Worm (Caenorhabditis elegans) whole organism, late embryonic: ENCODE results near the gene nhr-267.

Source experiments
- C08G9.2 ChIP-seq: sonication (generic microtip); optimal IDR thresholded peaks from 2 replicates; lab custom pipeline; 2016; ENCODE audit warnings: mild to moderate bottlenecking, missing genetic modification characterization, moderate library complexity, missing compliant biosample characterization
- C38D4.7 ChIP-seq: fragments of 200-800 bp; sonication (Bioruptor generic); optimal IDR thresholded peaks from 2 replicates; lab custom pipeline; 2018; ENCODE audit warnings: mild to moderate bottlenecking, missing genetic modification characterization, moderate library complexity, missing compliant biosample characterization
- ahr-1 ChIP-seq: sonication (generic microtip); optimal IDR thresholded peaks from 2 replicates; lab custom pipeline; 2016; ENCODE audit warnings: missing genetic modification characterization, missing compliant biosample characterization
- ama-1 ChIP-seq: fragments of 150-350 bp; optimal IDR thresholded peaks from 2 replicates; lab custom pipeline; 2014
- ceh-22 ChIP-seq: sonication (generic microtip); optimal IDR thresholded peaks from 2 replicates; lab custom pipeline; 2017; ENCODE audit warnings: missing biosample characterization, missing genetic modification characterization
- ceh-45 ChIP-seq: fragments of 200-800 bp; sonication (Bioruptor generic); IDR thresholded peaks from 2 replicates; pipeline ENCODE4 v1.3.6; 2022; ENCODE audit warnings: missing genetic modification reagents, missing genetic modification characterization, missing compliant biosample characterization
- ceh-48 ChIP-seq: sonication (generic microtip); optimal IDR thresholded peaks from 2 replicates; lab custom pipeline; 2016; ENCODE audit warnings: missing genetic modification characterization, inconsistent platforms, missing compliant biosample characterization
- dve-1 ChIP-seq: sonication (generic microtip); optimal IDR thresholded peaks from 2 replicates; lab custom pipeline; 2017; ENCODE audit warnings: antibody characterized with exemption, mild to moderate bottlenecking, missing genetic modification characterization, missing compliant biosample characterization
- elt-2 ChIP-seq: sonication (generic microtip); optimal IDR thresholded peaks from 2 replicates; lab custom pipeline; 2016; ENCODE audit warnings: missing genetic modification reagents, missing genetic modification characterization, missing compliant biosample characterization
- elt-4 ChIP-seq: sonication (generic microtip); optimal IDR thresholded peaks from 2 replicates; lab custom pipeline; 2016; ENCODE audit warnings: missing genetic modification characterization, missing compliant biosample characterization
- fax-1 ChIP-seq: sonication (generic microtip); optimal IDR thresholded peaks from 2 replicates; lab custom pipeline; 2016; ENCODE audit warnings: missing genotype, missing genetic modification characterization, missing compliant biosample characterization
- fkh-10 ChIP-seq: fragments of 150-350 bp; optimal IDR thresholded peaks from 2 replicates; lab custom pipeline; 2014; ENCODE audit warnings: missing biosample characterization, missing genetic modification reagents, missing genetic modification characterization
- fkh-6 ChIP-seq: sonication (generic microtip); optimal IDR thresholded peaks from 2 replicates; lab custom pipeline; 2016; ENCODE audit warnings: missing genetic modification characterization, missing compliant biosample characterization
- lim-6 ChIP-seq: sonication (generic microtip); optimal IDR thresholded peaks from 2 replicates; lab custom pipeline; 2016; ENCODE audit warnings: missing genetic modification characterization, missing compliant biosample characterization
- lin-11 ChIP-seq: fragments of 200-800 bp; sonication (Bioruptor generic); optimal IDR thresholded peaks from 2 replicates; lab custom pipeline; 2018; ENCODE audit warnings: mild to moderate bottlenecking, missing genetic modification characterization, missing compliant biosample characterization
- madf-2 ChIP-seq: sonication (generic microtip); optimal IDR thresholded peaks from 2 replicates; lab custom pipeline; 2017; ENCODE audit warnings: missing genetic modification characterization, missing compliant biosample characterization
- mec-3 ChIP-seq: sonication (generic microtip); optimal IDR thresholded peaks from 2 replicates; lab custom pipeline; 2016; ENCODE audit warnings: borderline replicate concordance, missing genetic modification characterization, missing compliant biosample characterization
- nfya-1 ChIP-seq: sonication (generic microtip); optimal IDR thresholded peaks from 2 replicates; lab custom pipeline; 2017; ENCODE audit warnings: missing genetic modification characterization, mild to moderate bottlenecking, missing compliant biosample characterization, antibody characterized with exemption, moderate library complexity
- nhr-11 ChIP-seq: fragments of 150-350 bp; optimal IDR thresholded peaks from 2 replicates; lab custom pipeline; 2014; ENCODE audit warnings: missing biosample characterization, missing genetic modification characterization
- odd-2 ChIP-seq: sonication (generic microtip); optimal IDR thresholded peaks from 2 replicates; lab custom pipeline; 2017; ENCODE audit warnings: antibody characterized with exemption, mild to moderate bottlenecking, missing genetic modification characterization, missing compliant biosample characterization
- pat-9 ChIP-seq: fragments of 200-800 bp; sonication (Bioruptor generic); optimal IDR thresholded peaks from 2 replicates; lab custom pipeline; 2018; ENCODE audit warnings: mild to moderate bottlenecking, missing genetic modification characterization, moderate library complexity, missing compliant biosample characterization
- pha-4 ChIP-seq: fragments of 150-350 bp; optimal IDR thresholded peaks from 2 replicates; lab custom pipeline; 2018; ENCODE audit warnings: missing biosample characterization, missing genetic modification reagents, missing genetic modification characterization
- pros-1 ChIP-seq: fragments of 150-350 bp; optimal IDR thresholded peaks from 2 replicates; lab custom pipeline; 2014; ENCODE audit warnings: missing biosample characterization, missing genetic modification reagents, missing genetic modification characterization
- ref-2 ChIP-seq: sonication (generic microtip); optimal IDR thresholded peaks from 2 replicates; lab custom pipeline; 2016; ENCODE audit warnings: missing genetic modification characterization, missing compliant biosample characterization
- sox-2 ChIP-seq: fragments of 200-800 bp; sonication (Bioruptor generic); IDR thresholded peaks from 2 replicates; pipeline ENCODE4 v1.3.6; 2022; ENCODE audit warnings: missing genetic modification reagents, missing genetic modification characterization, missing compliant biosample characterization
- syd-9 ChIP-seq: sonication (generic microtip); optimal IDR thresholded peaks from 2 replicates; lab custom pipeline; 2016; ENCODE audit warnings: mild to moderate bottlenecking, missing genetic modification characterization, moderate library complexity, missing compliant biosample characterization
- tbx-2 ChIP-seq: sonication (generic microtip); optimal IDR thresholded peaks from 2 replicates; lab custom pipeline; 2016; ENCODE audit warnings: missing genetic modification characterization, missing compliant biosample characterization
- unc-3 ChIP-seq, 2 experiments: fragments of 200-800 bp in 1 of 2; sonication (Bioruptor generic) in 1 of 2; sonication (generic microtip) in 1 of 2; conservative IDR thresholded peaks in 1 of 2; optimal IDR thresholded peaks in 1 of 2; 2 replicates each; pipeline versions ENCODE4 v1.3.6 to Lab custom; 2016 to 2022; ENCODE audit warnings: missing compliant biosample characterization in 2 of 2, missing genetic modification characterization in 2 of 2, missing genetic modification reagents in 1 of 2
- unc-42 ChIP-seq: sonication (generic microtip); optimal IDR thresholded peaks from 2 replicates; lab custom pipeline; 2016; ENCODE audit warnings: missing genotype, missing genetic modification characterization, missing compliant biosample characterization

Gene nhr-267

DNA sequence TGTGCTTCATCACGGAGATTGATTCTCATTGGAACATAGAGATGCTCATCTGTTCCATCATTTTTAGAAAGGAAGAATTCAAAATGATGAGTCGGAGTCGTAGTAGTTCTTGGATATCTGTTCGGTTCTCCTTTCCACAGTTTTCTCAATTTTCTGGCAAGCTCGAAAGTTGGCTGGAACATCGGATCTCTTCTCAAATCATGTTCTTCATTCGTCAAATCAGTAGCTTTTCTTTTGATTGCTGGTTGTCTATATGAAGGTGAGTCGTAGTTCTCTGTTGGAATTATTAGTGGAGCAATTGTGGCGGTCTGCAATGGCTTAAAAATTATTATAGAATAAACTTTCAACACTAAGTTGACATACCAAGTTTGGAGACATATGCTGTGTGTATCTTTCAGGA, 23.9 kb downstream of the nhr-267 start:
- TF ChIP-seq sox-2 (GFP tag; lab: Robert Waterston, UW) (no peak), unc-3 (GFP tag; conservative IDR thresholded peaks at IDR 0.05; lab: Robert Waterston, UW) (no peak), unc-3 (tag; optimal IDR thresholded peaks at IDR 0.05; lab: Kevin White, UChicago) (no peak), pat-9 (tag; lab: Kevin White, UChicago) (no peak), ahr-1 (tag; lab: Kevin White, UChicago) (no peak), elt-4 (tag; lab: Kevin White, UChicago) (no peak), syd-9 (tag; lab: Kevin White, UChicago) (no peak), C08G9.2 (tag; lab: Kevin White, UChicago) (no peak)

DNA sequence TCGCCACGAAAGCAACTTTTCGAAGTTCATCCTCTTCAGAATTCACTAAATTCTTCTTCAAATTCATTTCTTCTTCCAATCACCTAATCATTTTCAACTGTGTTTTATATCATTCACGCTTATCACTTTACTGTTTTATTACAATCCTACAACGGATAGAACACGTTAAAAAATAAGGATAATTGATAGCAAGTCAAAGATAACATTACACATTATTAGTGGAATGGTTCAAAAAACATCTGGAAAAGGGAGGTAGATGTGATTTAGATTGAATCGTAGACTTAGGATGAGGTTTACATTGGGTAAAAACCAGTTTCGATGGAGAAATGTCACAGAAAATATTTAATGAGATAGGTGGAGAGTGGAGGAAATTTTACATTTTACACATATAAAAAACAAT, 24.5 kb downstream of the nhr-267 start, which contains the start of gene col-120:
Gene col-120, minus strand, starts transcription at position 101 of the 400 bp plus-strand sequence.
- no peak for TF ChIP-seq lim-6 (tag; lab: Kevin White, UChicago)
- TF ChIP-seq nhr-11 (tag; lab: Kevin White, UChicago): no peak
- TF ChIP-seq, all 69 proteins: peak for 0

DNA sequence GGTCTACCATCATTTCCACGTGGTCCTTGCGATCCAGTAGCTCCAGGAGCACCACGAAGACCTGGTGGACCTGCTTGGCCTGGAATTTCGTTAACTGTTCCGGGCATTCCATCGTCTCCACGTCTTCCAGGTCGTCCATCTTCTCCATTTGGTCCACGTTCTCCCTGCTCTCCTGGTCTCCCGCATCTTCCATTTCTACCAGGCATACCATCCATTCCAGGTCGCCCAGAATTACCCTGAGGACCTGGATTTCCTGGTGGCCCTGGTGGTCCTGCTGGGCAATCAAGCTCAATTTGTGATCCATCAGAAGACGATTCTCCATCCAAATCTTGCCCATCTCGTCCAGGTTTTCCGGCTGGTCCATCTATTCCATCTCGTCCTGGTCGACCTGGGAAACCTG, 25.4 kb downstream of the nhr-267 start:
- peak; percentile 86 for TF ChIP-seq elt-4 (tag; lab: Kevin White, UChicago)
- no peak for TF ChIP-seq unc-42 (tag; lab: Kevin White, UChicago)
- TF ChIP-seq mec-3 (tag; lab: Kevin White, UChicago): peak; percentile 27

DNA sequence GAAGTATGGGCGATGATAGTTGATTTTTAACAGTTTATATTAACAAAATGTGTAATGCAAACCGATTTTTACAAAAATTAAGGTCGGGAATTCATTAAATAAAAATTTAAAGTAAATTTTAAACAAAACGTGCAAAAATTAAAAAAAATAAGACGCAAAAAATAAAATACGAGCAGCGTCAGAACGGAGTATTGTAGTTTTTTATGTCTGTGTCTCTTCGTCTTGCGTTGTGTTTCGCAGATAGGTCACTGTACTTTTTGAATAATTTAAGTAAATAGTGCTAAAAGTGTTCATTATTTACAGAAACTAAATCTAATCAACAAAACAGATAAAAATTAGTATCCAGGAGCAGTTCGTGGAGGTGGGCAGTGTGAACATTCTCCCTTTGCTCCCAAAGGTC, 25.9 kb downstream of the nhr-267 start:
- TF ChIP-seq nfya-1 (tag; lab: Kevin White, UChicago) (no peak), odd-2 (tag; lab: Kevin White, UChicago) (no peak), ref-2 (tag; lab: Kevin White, UChicago) (no peak), ceh-45 (GFP tag; lab: Robert Waterston, UW) (no peak), dve-1 (tag; lab: Kevin White, UChicago) (no peak)

DNA sequence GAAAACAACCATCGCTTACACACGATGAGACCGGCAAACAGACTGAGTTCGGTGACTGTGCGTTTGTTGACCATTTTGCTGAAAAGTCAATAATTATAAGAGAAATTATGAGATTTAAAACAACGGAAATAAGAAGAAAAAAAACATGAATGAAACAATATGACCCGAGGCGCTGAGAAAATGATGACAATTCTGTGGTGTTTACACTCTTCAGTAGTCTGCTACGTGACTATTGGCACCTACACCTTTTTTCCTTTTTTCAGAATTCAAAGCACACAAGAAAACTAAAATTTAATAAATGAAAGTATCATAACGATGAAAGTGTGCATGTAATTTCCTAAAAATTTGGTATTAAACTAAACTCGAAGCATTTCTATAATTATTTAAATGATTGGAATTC, 26.5 kb downstream of the nhr-267 start, which contains the start of gene Y11D7A.10:
Gene Y11D7A.10, minus strand, starts transcription at position 82 of the 400 bp plus-strand sequence.
- no peak for TF ChIP-seq C38D4.7 (GFP tag; lab: Kevin White, UChicago)
- no peak for TF ChIP-seq C08G9.2 (tag; lab: Kevin White, UChicago)
- TF ChIP-seq madf-2 (tag; lab: Kevin White, UChicago): no peak
- TF ChIP-seq tbx-2 (tag; lab: Kevin White, UChicago): no peak
- no peak for TF ChIP-seq fax-1
- no peak for TF ChIP-seq pha-4 (tag; lab: Kevin White, UChicago)
- no peak for TF ChIP-seq lin-11 (tag; lab: Kevin White, UChicago)
- no peak for TF ChIP-seq pros-1 (tag; lab: Kevin White, UChicago)

DNA sequence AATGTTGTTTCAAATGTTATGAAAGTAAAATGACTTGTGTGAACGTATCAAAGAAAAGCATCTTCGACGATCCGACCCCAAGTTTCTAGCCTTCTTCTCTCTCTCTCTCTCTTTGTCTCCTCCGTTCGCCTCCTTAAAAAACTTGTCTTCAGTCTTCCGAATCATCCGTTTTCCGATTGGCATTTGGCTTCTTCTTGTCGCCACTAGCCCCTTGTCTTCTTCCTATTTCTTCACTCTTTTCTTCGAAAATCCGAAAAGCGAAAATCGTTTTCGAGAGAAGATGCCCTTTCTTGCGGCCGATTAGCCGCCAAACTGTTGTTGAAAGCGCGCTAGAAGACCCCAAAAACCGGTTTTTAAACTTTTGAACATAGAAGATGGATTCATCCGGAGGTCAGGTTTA, 27.7 kb downstream of the nhr-267 start:
- peak; percentile 25 for TF ChIP-seq ama-1
- no peak for TF ChIP-seq ceh-48 (tag; lab: Kevin White, UChicago)
- TF ChIP-seq, all 69 proteins: peak for 1

DNA sequence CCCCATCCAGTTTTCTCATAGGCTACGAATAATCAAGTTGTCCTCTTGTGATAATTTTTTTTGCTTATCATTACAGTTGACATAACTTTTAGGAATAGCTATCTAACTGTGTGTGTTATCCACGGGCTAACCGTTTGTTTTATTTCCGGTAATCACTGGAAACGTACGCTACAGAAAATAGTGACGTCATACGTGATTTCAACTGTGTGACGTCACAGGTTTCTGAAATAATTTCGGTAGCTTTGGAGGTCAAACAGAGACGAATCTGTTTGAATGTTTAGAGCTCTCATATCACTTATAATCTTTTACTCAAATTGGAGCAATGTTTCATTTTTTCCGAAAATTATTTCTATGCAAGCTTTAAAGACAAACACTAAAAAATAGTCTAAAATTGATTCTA, 29.3 kb downstream of the nhr-267 start:
- no peak for TF ChIP-seq fax-1
- no peak for TF ChIP-seq fkh-10 (GFP tag; lab: Kevin White, UChicago)
- no peak for TF ChIP-seq ceh-22 (tag; lab: Kevin White, UChicago)
- no peak for TF ChIP-seq elt-4 (tag; lab: Kevin White, UChicago)
- TF ChIP-seq elt-2: no peak
- TF ChIP-seq fkh-6: no peak
